Worm (Caenorhabditis elegans): ENCODE measurements around the gene fbxa-77.
"Not testable (repeated sequence)": the region's sequence is repeated elsewhere in the genome, so short reads cannot be mapped to it uniquely, and the experiment has no call there.

fbxa-77 gene

ce11 chrIII:1238704-1239103 is 10.6 kb upstream of the fbxa-77 start, which contains the start of gene fbxa-61:
fbxa-61 (plus strand) TSS chrIII:1239048.
- TF ChIP-seq unc-62 (GFP tag; optimal IDR thresholded peaks at IDR 0.05) = no peak
- no peak for TF ChIP-seq mab-5 (tag; optimal IDR thresholded peaks at IDR 0.05)
- TF ChIP-seq sma-9 (GFP tag; optimal IDR thresholded peaks at IDR 0.05) = peak; percentile 29
- TF ChIP-seq sma-9 (tag; optimal IDR thresholded peaks at IDR 0.05) = no peak
- TF ChIP-seq unc-39 (tag; optimal IDR thresholded peaks at IDR 0.05) = no peak
- no peak for TF ChIP-seq C34F6.9 (tag; optimal IDR thresholded peaks at IDR 0.05)
- no peak for TF ChIP-seq ama-1 (optimal IDR thresholded peaks at IDR 0.05)

- TF ChIP-seq nhr-11 (tag; optimal IDR thresholded peaks at IDR 0.05) (no peak), C34F6.9 (tag; optimal IDR thresholded peaks at IDR 0.05) (peak; percentile 59), crh-2 (tag; optimal IDR thresholded peaks at IDR 0.05) (no peak), nhr-6 (tag; optimal IDR thresholded peaks at IDR 0.05) (no peak), unc-55 (GFP tag; optimal IDR thresholded peaks at IDR 0.05) (peak; percentile 81), elt-1 (tag; optimal IDR thresholded peaks at IDR 0.05) (no peak), ceh-82 (tag; optimal IDR thresholded peaks at IDR 0.05) (no peak), sma-9 (GFP tag; optimal IDR thresholded peaks at IDR 0.05) (peak; percentile 33), sma-9 (tag; optimal IDR thresholded peaks at IDR 0.05) (no peak), lin-39 (tag; optimal IDR thresholded peaks at IDR 0.05) (no peak), nhr-10 (tag; optimal IDR thresholded peaks at IDR 0.05) (no peak), lsy-2 (tag; optimal IDR thresholded peaks at IDR 0.05) (peak; percentile 32 to 41), dmd-4 (tag; optimal IDR thresholded peaks at IDR 0.05) (no peak), ZK546.5 (tag; optimal IDR thresholded peaks at IDR 0.05) (no peak), nhr-129 (tag; optimal IDR thresholded peaks at IDR 0.05) (peak; percentile 99), elt-3 (tag; optimal IDR thresholded peaks at IDR 0.05) (no peak)
Measured at ce11 chrIII:1243199-1243598, 6.1 kb upstream of the fbxa-77 start, which contains the start of gene fbxa-63. fbxa-63 (plus strand) TSS chrIII:1243508.

ce11 chrIII:1248335-1248734 is 940 bp upstream of the fbxa-77 start:
- TF ChIP-seq elt-1 (tag; optimal IDR thresholded peaks at IDR 0.05) (no peak), skn-1 (tag; optimal IDR thresholded peaks at IDR 0.05) (no peak), snpc-4 (tag; optimal IDR thresholded peaks at IDR 0.05) (no peak), ZK546.5 (tag; optimal IDR thresholded peaks at IDR 0.05) (no peak), R02D3.7 (tag; optimal IDR thresholded peaks at IDR 0.05) (no peak)

ce11 chrIII:1256519-1256918 is 7.2 kb downstream of the fbxa-77 start, which contains the start of gene fbxa-208:
fbxa-208 (plus strand) TSS chrIII:1256819.
- TF ChIP-seq egl-27 (tag; optimal IDR thresholded peaks at IDR 0.05); unc-62 (GFP tag; optimal IDR thresholded peaks at IDR 0.05); blmp-1 (tag; optimal IDR thresholded peaks at IDR 0.05; ENCODE audit: insufficient read depth): not testable (repeated sequence)

- not testable (repeated sequence) for TF ChIP-seq dmd-4 (tag; optimal IDR thresholded peaks at IDR 0.05); sma-3 (GFP tag; optimal IDR thresholded peaks at IDR 0.05); ceh-82 (tag; optimal IDR thresholded peaks at IDR 0.05)
Measured at ce11 chrIII:1258358-1258757, 9.1 kb downstream of the fbxa-77 start, which contains the start of gene fbxa-78. fbxa-78 (minus strand) TSS chrIII:1258458.

ce11 chrIII:1263692-1264091 is 14.4 kb downstream of the fbxa-77 start, which contains the start of gene srz-9:
srz-9 (plus strand) TSS chrIII:1263992.
- not testable (repeated sequence) for TF ChIP-seq ztf-1 (GFP tag; conservative IDR thresholded peaks at IDR 0.05); unc-62 (GFP tag; optimal IDR thresholded peaks at IDR 0.05); lsy-2 (tag; optimal IDR thresholded peaks at IDR 0.05)

ce11 chrIII:1266799-1267198 is 17.5 kb downstream of the fbxa-77 start, which contains the start of gene fbxa-151:
fbxa-151 (minus strand) TSS chrIII:1266899.
- not testable (repeated sequence) for TF ChIP-seq unc-62 (GFP tag; optimal IDR thresholded peaks at IDR 0.05); mbf-1 (tag; optimal IDR thresholded peaks at IDR 0.05); ztf-11 (tag; optimal IDR thresholded peaks at IDR 0.05)
